Fruit fly (Drosophila melanogaster): ENCODE measurements around the gene Pus10.
A peak's percentile ranks its signal among the peaks of the same experiment; 100 is the strongest.

Gene Pus10

DNA sequence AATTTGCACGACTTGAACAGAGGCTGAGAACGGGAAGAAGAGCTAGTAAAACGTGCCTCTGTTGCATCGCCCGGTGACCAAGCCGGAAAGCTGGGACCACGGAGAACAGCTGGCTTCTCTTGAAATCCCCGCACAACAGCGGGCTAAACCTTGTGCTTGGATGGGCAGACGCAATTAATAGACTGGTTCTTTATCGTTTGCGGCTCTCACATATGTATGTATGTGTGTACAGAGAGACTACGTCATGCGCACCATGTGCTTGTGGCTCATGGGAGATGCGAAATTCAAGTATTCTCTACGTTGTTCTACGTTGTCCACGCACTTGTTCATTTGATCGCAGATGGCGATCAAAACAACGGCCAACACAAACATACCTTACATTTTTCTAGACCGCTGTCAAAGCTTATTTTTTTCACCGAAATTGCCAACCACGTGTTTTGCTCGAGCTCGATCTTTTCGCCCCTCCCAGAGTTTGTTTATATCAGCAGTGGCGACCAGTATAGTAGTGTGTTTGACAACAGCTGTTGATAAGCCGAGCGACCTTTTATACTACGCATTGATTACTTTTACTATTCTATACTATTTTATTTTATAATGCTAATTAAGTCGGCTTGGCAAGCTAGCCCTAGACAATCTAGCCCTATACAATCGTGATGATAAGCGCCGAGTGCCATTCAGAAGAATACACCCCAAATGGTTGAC, 45.9 kb downstream of the Pus10 start:
- no peak for TF ChIP-seq Deaf1 (tag; optimal IDR thresholded peaks at IDR 0.05)
- no peak for TF ChIP-seq CG16813 (GFP tag; IDR thresholded peaks at IDR 0.05; ENCODE audit: partially characterized antibody)
- no peak for TF ChIP-seq E2f1 (GFP tag; IDR thresholded peaks at IDR 0.05)
- peak; percentile 9 to 56 for TF ChIP-seq Trl (optimal IDR thresholded peaks at IDR 0.05)
- no peak for TF ChIP-seq Trl (GFP tag; optimal IDR thresholded peaks at IDR 0.05)
- no peak for TF ChIP-seq Bgb (GFP tag; IDR thresholded peaks at IDR 0.05; ENCODE audit: partially characterized antibody)
- no peak for TF ChIP-seq CG31365 (tag; optimal IDR thresholded peaks at IDR 0.05)
- TF ChIP-seq row (GFP tag; IDR thresholded peaks at IDR 0.05): 0 out of 3 replicates have a peak, but pooled peaks have one; percentile 21
- TF ChIP-seq Atf6 (GFP tag; IDR thresholded peaks at IDR 0.05): no peak
- peak; percentile 22 for TF ChIP-seq kah (GFP tag; optimal IDR thresholded peaks at IDR 0.05)
- peak; percentile 15 for TF ChIP-seq CG18599 (GFP tag; optimal IDR thresholded peaks at IDR 0.05)
- no peak for TF ChIP-seq CG13296 (GFP tag; optimal IDR thresholded peaks at IDR 0.05)
- no peak for TF ChIP-seq Nf-YC (tag; optimal IDR thresholded peaks at IDR 0.05)
- TF ChIP-seq fru (optimal IDR thresholded peaks at IDR 0.05): no peak
- peak; percentile 90 for TF ChIP-seq CG34376 (GFP tag; optimal IDR thresholded peaks at IDR 0.05)
- TF ChIP-seq CG13894 (tag; optimal IDR thresholded peaks at IDR 0.05): peak; percentile 51
- no peak for TF ChIP-seq CG10565 (GFP tag; optimal IDR thresholded peaks at IDR 0.05)
- TF ChIP-seq CG11560 (tag; IDR thresholded peaks at IDR 0.05): no peak
- peak; percentile 1 for TF ChIP-seq ftz-f1 (GFP tag; optimal IDR thresholded peaks at IDR 0.05)
- TF ChIP-seq Jarid2 (GFP tag; optimal IDR thresholded peaks at IDR 0.05): no peak
- TF ChIP-seq grn (GFP tag; optimal IDR thresholded peaks at IDR 0.05): peak; percentile 32
- no peak for TF ChIP-seq Six4 (GFP tag; optimal IDR thresholded peaks at IDR 0.05)
- peak; percentile 21 for TF ChIP-seq pros (GFP tag; optimal IDR thresholded peaks at IDR 0.05)
- no peak for TF ChIP-seq MTF-1 (GFP tag; optimal IDR thresholded peaks at IDR 0.05; ENCODE audit: borderline replicate concordance)
- no peak for TF ChIP-seq CG13424 (tag; optimal IDR thresholded peaks at IDR 0.05)
- TF ChIP-seq CG17385 (GFP tag; optimal IDR thresholded peaks at IDR 0.05): no peak
- TF ChIP-seq sr (GFP tag; IDR thresholded peaks at IDR 0.05): no peak
- no peak for TF ChIP-seq scrt (GFP tag; optimal IDR thresholded peaks at IDR 0.05)
- no peak for TF ChIP-seq pum (GFP tag; optimal IDR thresholded peaks at IDR 0.05)
- TF ChIP-seq zf30C (GFP tag; optimal IDR thresholded peaks at IDR 0.05): no peak
- TF ChIP-seq psq (GFP tag; optimal IDR thresholded peaks at IDR 0.05): no peak
- peak; percentile 41 for TF ChIP-seq CG9437 (GFP tag; optimal IDR thresholded peaks at IDR 0.05)
- no peak for TF ChIP-seq Neu2 (GFP tag; optimal IDR thresholded peaks at IDR 0.05; ENCODE audit: borderline replicate concordance)
- no peak for TF ChIP-seq CG3995 (GFP tag; optimal IDR thresholded peaks at IDR 0.05)
- TF ChIP-seq sima (GFP tag; optimal IDR thresholded peaks at IDR 0.05): no peak
- no peak for TF ChIP-seq Hand (GFP tag; optimal IDR thresholded peaks at IDR 0.05)
- peak; percentile 34 for TF ChIP-seq CG13624 (GFP tag; optimal IDR thresholded peaks at IDR 0.05)
- TF ChIP-seq CG6689 (GFP tag; IDR thresholded peaks at IDR 0.05): no peak
- no peak for TF ChIP-seq klu (GFP tag; IDR thresholded peaks at IDR 0.05)
- TF ChIP-seq yki (optimal IDR thresholded peaks at IDR 0.05): no peak
- TF ChIP-seq CG4854 (GFP tag; optimal IDR thresholded peaks at IDR 0.05): no peak
- TF ChIP-seq PHDP (tag; optimal IDR thresholded peaks at IDR 0.05): no peak
- TF ChIP-seq MBD-R2 (GFP tag; IDR thresholded peaks at IDR 0.05): peak; percentile 13; the same call in 1 of the 2 replicates
- TF ChIP-seq mld (GFP tag; IDR thresholded peaks at IDR 0.05; ENCODE audit: partially characterized antibody): no peak
- no peak for TF ChIP-seq Meics (GFP tag; optimal IDR thresholded peaks at IDR 0.05)
- no peak for TF ChIP-seq CG18262 (tag; optimal IDR thresholded peaks at IDR 0.05)
- TF ChIP-seq dimm (GFP tag; IDR thresholded peaks at IDR 0.05): no peak
- TF ChIP-seq dm (GFP tag; optimal IDR thresholded peaks at IDR 0.05): peak; percentile 87
- no peak for TF ChIP-seq Fer2 (tag; optimal IDR thresholded peaks at IDR 0.05)
- no peak for TF ChIP-seq CG12219 (GFP tag; optimal IDR thresholded peaks at IDR 0.05)
- no peak for TF ChIP-seq Spps (tag; optimal IDR thresholded peaks at IDR 0.05)

Data from whole organism, embryonic.